Worm (Caenorhabditis elegans): ENCODE measurements around the gene pdha-1.

The pdha-1 gene

DNA sequence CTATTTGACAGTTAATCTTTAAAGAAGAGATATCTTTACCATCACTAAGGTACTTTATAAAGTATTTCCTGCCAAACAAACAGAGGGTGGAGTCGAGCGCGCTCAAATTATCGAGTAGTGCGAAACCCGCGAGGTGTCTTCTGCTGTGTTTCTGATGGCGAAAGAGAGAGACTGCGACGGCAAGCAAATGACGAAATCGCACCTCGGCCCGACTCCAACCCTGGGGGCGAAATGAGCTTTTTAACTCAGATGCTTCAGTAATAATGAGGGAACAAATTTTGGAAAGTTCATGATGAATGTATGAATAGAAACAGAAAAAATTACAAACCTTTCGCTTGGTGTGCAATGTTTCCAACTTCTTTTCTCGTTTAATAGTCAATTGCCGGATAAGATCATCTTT is 25.4 kb downstream of the pdha-1 start (continued):
- TF ChIP-seq C17E4.6 (GFP tag; IDR thresholded peaks at IDR 0.05) = no peak
- no peak for TF ChIP-seq B0035.1 (tag; optimal IDR thresholded peaks at IDR 0.05)
- no peak for TF ChIP-seq attf-5 (GFP tag; optimal IDR thresholded peaks at IDR 0.05)
- no peak for TF ChIP-seq C06A6.2 (GFP tag; conservative IDR thresholded peaks at IDR 0.05)
- TF ChIP-seq somi-1 (GFP tag; optimal IDR thresholded peaks at IDR 0.05) = no peak
- no peak for TF ChIP-seq lin-35 (GFP tag; optimal IDR thresholded peaks at IDR 0.05)
- no peak for TF ChIP-seq mxl-1 (tag; optimal IDR thresholded peaks at IDR 0.05)
- TF ChIP-seq tbp1 (GFP tag; optimal IDR thresholded peaks at IDR 0.05) = peak; percentile 77
- TF ChIP-seq ceh-40 (GFP tag; IDR thresholded peaks at IDR 0.05) = no peak
- no peak for TF ChIP-seq ets-4 (GFP tag; optimal IDR thresholded peaks at IDR 0.05)
- no peak for TF ChIP-seq sea-2 (GFP tag; IDR thresholded peaks at IDR 0.05)
- no peak for TF ChIP-seq athp-1 (tag; optimal IDR thresholded peaks at IDR 0.05)
- peak; percentile 45 for TF ChIP-seq ZK185.1 (tag; optimal IDR thresholded peaks at IDR 0.05; ENCODE audit: poor library complexity, severe bottlenecking)
- no peak for TF ChIP-seq ceh-58 (GFP tag; IDR thresholded peaks at IDR 0.05)
- no peak for TF ChIP-seq F37B4.10 (GFP tag; IDR thresholded peaks at IDR 0.05)
- TF ChIP-seq repo-1 (tag; optimal IDR thresholded peaks at IDR 0.05) = no peak
- TF ChIP-seq gei-17 (GFP tag; optimal IDR thresholded peaks at IDR 0.05) = no peak
- TF ChIP-seq mes-4 (tag; optimal IDR thresholded peaks at IDR 0.05) = no peak
- no peak for TF ChIP-seq hmg-20 (GFP tag; IDR thresholded peaks at IDR 0.05)
- no peak for TF ChIP-seq Y67H2A.10 (GFP tag; conservative IDR thresholded peaks at IDR 0.05)
- TF ChIP-seq madf-3 (GFP tag; IDR thresholded peaks at IDR 0.05) = no peak
- no peak for TF ChIP-seq ztf-28 (GFP tag; IDR thresholded peaks at IDR 0.05)
- no peak for TF ChIP-seq akir-1 (GFP tag; optimal IDR thresholded peaks at IDR 0.05)
- TF ChIP-seq Y56A3A.18 (GFP tag; IDR thresholded peaks at IDR 0.05) = no peak
- TF ChIP-seq ztf-25 (GFP tag; IDR thresholded peaks at IDR 0.05) = no peak
- no peak for TF ChIP-seq hlh-12 (tag; optimal IDR thresholded peaks at IDR 0.05)
- TF ChIP-seq rec-8 (tag; optimal IDR thresholded peaks at IDR 0.05) = no peak
- no peak for TF ChIP-seq ztf-3 (GFP tag; optimal IDR thresholded peaks at IDR 0.05)
- TF ChIP-seq B0261.1 (tag; optimal IDR thresholded peaks at IDR 0.05) = no peak
- TF ChIP-seq madf-10 (tag; optimal IDR thresholded peaks at IDR 0.05) = peak; percentile 4
- TF ChIP-seq F57C9.4 (tag; optimal IDR thresholded peaks at IDR 0.05) = no peak
- no peak for TF ChIP-seq rpc-1 (optimal IDR thresholded peaks at IDR 0.05)
- peak; percentile 7 for TF ChIP-seq rpc-1 (tag; optimal IDR thresholded peaks at IDR 0.05)
- TF ChIP-seq zim-3 (tag; optimal IDR thresholded peaks at IDR 0.05) = no peak
- no peak for TF ChIP-seq dpl-1 (GFP tag; optimal IDR thresholded peaks at IDR 0.05)
- no peak for TF ChIP-seq aptf-3 (GFP tag; IDR thresholded peaks at IDR 0.05)
- no peak for TF ChIP-seq fkh-3 (tag; optimal IDR thresholded peaks at IDR 0.05)
- TF ChIP-seq Y95B8A.8 (GFP tag; IDR thresholded peaks at IDR 0.05) = no peak
- TF ChIP-seq ceh-79 (tag; optimal IDR thresholded peaks at IDR 0.05) = no peak
- no peak for TF ChIP-seq T07F8.4 (tag; optimal IDR thresholded peaks at IDR 0.05)
- no peak for TF ChIP-seq mel-28 (tag; optimal IDR thresholded peaks at IDR 0.05; ENCODE audit: borderline replicate concordance)
- no peak for TF ChIP-seq F22D6.2 (tag; optimal IDR thresholded peaks at IDR 0.05)
- TF ChIP-seq let-607 (tag; optimal IDR thresholded peaks at IDR 0.05) = no peak
- no peak for TF ChIP-seq die-1 (tag; optimal IDR thresholded peaks at IDR 0.05)
- TF ChIP-seq lsl-1 (GFP tag; optimal IDR thresholded peaks at IDR 0.05) = peak; percentile 56
- TF ChIP-seq egl-44 (GFP tag; IDR thresholded peaks at IDR 0.05) = 0 out of 2 replicates have a peak, but pooled peaks have one; percentile 35
- no peak; the same call in 1 of the 2 replicates for TF ChIP-seq dox-1 (GFP tag; IDR thresholded peaks at IDR 0.05)
- no peak for TF ChIP-seq aptf-2 (GFP tag; conservative IDR thresholded peaks at IDR 0.05)
- TF ChIP-seq snpc-1.3 (tag; optimal IDR thresholded peaks at IDR 0.05; ENCODE audit: insufficient read depth) = peak; percentile 81
- TF ChIP-seq mcd-1 (GFP tag; IDR thresholded peaks at IDR 0.05) = peak; percentile 79
